Fruit fly (Drosophila melanogaster) whole organism, embryonic: ENCODE measurements around the gene Rabex-5.

ENCODE experiments used
- CG10321 ChIP-seq: fragments of 200-800 bp; sonication (Bioruptor generic); IDR thresholded peaks from 2 replicates; pipeline ENCODE4 v1.3.6; 2022; ENCODE audit warnings: missing biosample characterization, missing genetic modification characterization
- CG2120 ChIP-seq: fragments of 200-800 bp; sonication (Bioruptor generic); optimal IDR thresholded peaks from 3 replicates; lab custom pipeline; 2016; ENCODE audit warnings: missing biosample characterization, missing genetic modification characterization
- CG7271 ChIP-seq: fragments of 200-800 bp; sonication (Bioruptor generic); optimal IDR thresholded peaks from 2 replicates; lab custom pipeline; 2018; ENCODE audit warnings: missing biosample characterization, mild to moderate bottlenecking, missing genetic modification characterization, moderate library complexity
- zen ChIP-seq: fragments of 200-800 bp; sonication (Bioruptor generic); optimal IDR thresholded peaks from 3 replicates; lab custom pipeline; 2018; ENCODE audit warnings: missing biosample characterization, mild to moderate bottlenecking, missing genetic modification characterization, moderate library complexity

dm6 chr3L:1318241-1318640, 22.5 kb downstream of the Rabex-5 start, which contains the start of gene Myo61F:
- TF ChIP-seq CG7271 (tag; lab: Kevin White, UChicago) (no peak), CG2120 (GFP tag; lab: Kevin White, UChicago) (no peak), CG10321 (no peak), zen (tag; lab: Kevin White, UChicago) (no peak)
